Worm (Caenorhabditis elegans) whole organism, young adult: ENCODE data around the gene M05D6.5.

Experiments used
- B0035.1 ChIP-seq: sonication (generic microtip); optimal IDR thresholded peaks from 2 replicates; lab custom pipeline; 2016; ENCODE audit warnings: missing genetic modification characterization, mild to moderate bottlenecking, missing compliant biosample characterization, missing genotype, missing genetic modification reagents
- B0261.1 ChIP-seq: sonication (generic microtip); optimal IDR thresholded peaks from 2 replicates; lab custom pipeline; 2016; ENCODE audit warnings: mild to moderate bottlenecking, missing genetic modification characterization, moderate library complexity, missing compliant biosample characterization
- B0336.3 ChIP-seq: fragments of 200-800 bp; sonication (Bioruptor generic); IDR thresholded peaks from 2 replicates; pipeline ENCODE4 v1.3.6; 2022; ENCODE audit warnings: missing genetic modification characterization, missing compliant biosample characterization
- F23B12.7 ChIP-seq: sonication (generic microtip); optimal IDR thresholded peaks from 2 replicates; lab custom pipeline; 2017; ENCODE audit warnings: missing genetic modification characterization, mild to moderate bottlenecking, missing compliant biosample characterization, antibody characterized with exemption, moderate library complexity; ENCODE audit not compliant: insufficient read depth
- T07F8.4 ChIP-seq: sonication (generic microtip); optimal IDR thresholded peaks from 2 replicates; lab custom pipeline; 2016; ENCODE audit warnings: mild to moderate bottlenecking, missing genetic modification characterization, moderate library complexity, missing compliant biosample characterization
- Y53G8AR.9 ChIP-seq: fragments of 200-800 bp; sonication (Bioruptor generic); conservative IDR thresholded peaks from 2 replicates; pipeline ENCODE4 v1.3.6; 2022; ENCODE audit warnings: missing genetic modification reagents, missing genetic modification characterization, missing compliant biosample characterization
- ama-1 ChIP-seq, 3 experiments: fragments of 150-350 bp in 1 of 3; sonication (generic microtip) in 2 of 3; optimal IDR thresholded peaks; 2 replicates each; lab custom pipeline; 2014 to 2018; ENCODE audit warnings: missing biosample characterization in 2 of 3, missing genetic modification characterization in 2 of 3, missing genetic modification reagents in 2 of 3
- attf-3 ChIP-seq: fragments of 200-800 bp; sonication (Bioruptor generic); conservative IDR thresholded peaks from 2 replicates; pipeline ENCODE4 v1.3.6; 2022; ENCODE audit warnings: missing genetic modification reagents, missing genetic modification characterization, missing compliant biosample characterization
- attf-5 ChIP-seq: fragments of 200-800 bp; sonication (Bioruptor generic); optimal IDR thresholded peaks from 2 replicates; lab custom pipeline; 2018; ENCODE audit warnings: mild to moderate bottlenecking, missing genetic modification characterization, missing compliant biosample characterization
- ceh-100 ChIP-seq: fragments of 200-800 bp; sonication (Bioruptor generic); IDR thresholded peaks from 2 replicates; pipeline ENCODE4 v1.3.6; 2022; ENCODE audit warnings: missing genetic modification reagents, missing genetic modification characterization, missing compliant biosample characterization
- ceh-40 ChIP-seq: fragments of 200-800 bp; sonication (Bioruptor generic); IDR thresholded peaks from 2 replicates; pipeline ENCODE4 v1.3.6; 2022; ENCODE audit warnings: missing genetic modification characterization, missing compliant biosample characterization
- ceh-58 ChIP-seq: fragments of 200-800 bp; sonication (Bioruptor generic); IDR thresholded peaks from 2 replicates; pipeline ENCODE4 v1.3.6; 2022; ENCODE audit warnings: missing genetic modification characterization, missing compliant biosample characterization
- dpl-1 ChIP-seq: fragments of 150-350 bp; optimal IDR thresholded peaks from 2 replicates; lab custom pipeline; 2014; ENCODE audit warnings: missing biosample characterization, missing genetic modification reagents, missing genetic modification characterization
- egl-18 ChIP-seq: fragments of 200-800 bp; sonication (Bioruptor generic); IDR thresholded peaks from 2 replicates; pipeline ENCODE4 v1.3.6; 2022; ENCODE audit warnings: missing genetic modification reagents, missing genetic modification characterization, missing compliant biosample characterization
- ekl-4 ChIP-seq: fragments of 200-800 bp; sonication (Bioruptor generic); IDR thresholded peaks from 2 replicates; pipeline ENCODE4 v1.3.6; 2022; ENCODE audit warnings: missing genetic modification reagents, missing genetic modification characterization, missing compliant biosample characterization
- ets-4 ChIP-seq: fragments of 200-800 bp; sonication (Bioruptor generic); optimal IDR thresholded peaks from 2 replicates; lab custom pipeline; 2018; ENCODE audit warnings: mild to moderate bottlenecking, missing genetic modification characterization, missing compliant biosample characterization
- hmg-1.2 ChIP-seq: fragments of 200-800 bp; sonication (Bioruptor generic); IDR thresholded peaks from 2 replicates; pipeline ENCODE4 v1.3.6; 2022; ENCODE audit warnings: missing genetic modification reagents, missing genetic modification characterization, missing compliant biosample characterization
- hrde-1 ChIP-seq: sonication (generic microtip); optimal IDR thresholded peaks from 2 replicates; lab custom pipeline; 2016; ENCODE audit warnings: missing genetic modification characterization, mild to moderate bottlenecking, missing compliant biosample characterization, moderate library complexity, missing genotype, missing genetic modification reagents, borderline replicate concordance
- let-526 ChIP-seq: fragments of 200-800 bp; sonication (Bioruptor generic); IDR thresholded peaks from 2 replicates; pipeline ENCODE4 v1.3.6; 2022; ENCODE audit warnings: missing genetic modification reagents, missing genetic modification characterization, missing compliant biosample characterization
- lin-26 ChIP-seq: fragments of 200-800 bp; sonication (Bioruptor generic); IDR thresholded peaks from 2 replicates; pipeline ENCODE4 v1.3.6; 2022; ENCODE audit warnings: missing genetic modification reagents, missing genetic modification characterization, missing compliant biosample characterization
- lin-54 ChIP-seq: fragments of 200-800 bp; sonication (Bioruptor generic); optimal IDR thresholded peaks from 2 replicates; lab custom pipeline; 2018; ENCODE audit warnings: mild to moderate bottlenecking, missing genetic modification characterization, missing compliant biosample characterization
- lsl-1 ChIP-seq: fragments of 200-800 bp; sonication (Bioruptor generic); optimal IDR thresholded peaks from 2 replicates; lab custom pipeline; 2018; ENCODE audit warnings: mild to moderate bottlenecking, missing genetic modification characterization, moderate library complexity, missing compliant biosample characterization
- madf-6 ChIP-seq: fragments of 200-800 bp; sonication (Bioruptor generic); IDR thresholded peaks from 2 replicates; pipeline ENCODE4 v1.3.6; 2022; ENCODE audit warnings: missing genetic modification reagents, missing genetic modification characterization, missing compliant biosample characterization
- mcd-1 ChIP-seq: fragments of 200-800 bp; sonication (Bioruptor generic); IDR thresholded peaks from 2 replicates; pipeline ENCODE4 v1.3.6; 2022; ENCODE audit warnings: missing genetic modification reagents, missing genetic modification characterization, missing compliant biosample characterization
- nhr-80 ChIP-seq: sonication (generic microtip); optimal IDR thresholded peaks from 2 replicates; lab custom pipeline; 2016; ENCODE audit warnings: missing genetic modification characterization, missing compliant biosample characterization
- pha-4 ChIP-seq: fragments of 150-350 bp; sonication (generic microtip); optimal IDR thresholded peaks from 2 replicates; lab custom pipeline; 2014; ENCODE audit warnings: missing biosample characterization, missing genetic modification reagents, missing genetic modification characterization
- snpc-1.3 ChIP-seq: sonication (generic microtip); optimal IDR thresholded peaks from 2 replicates; lab custom pipeline; 2017; ENCODE audit warnings: missing genetic modification characterization, mild to moderate bottlenecking, missing compliant biosample characterization, antibody characterized with exemption, moderate library complexity, missing genotype, missing genetic modification reagents; ENCODE audit not compliant: insufficient read depth
- snpc-3.4 ChIP-seq: sonication (generic microtip); optimal IDR thresholded peaks from 2 replicates; lab custom pipeline; 2017; ENCODE audit warnings: missing genetic modification characterization, mild to moderate bottlenecking, missing compliant biosample characterization, antibody characterized with exemption, moderate library complexity, missing genotype, missing genetic modification reagents
- snpc-4 ChIP-seq, 5 experiments: fragments of 150-350 bp in 1 of 5; sonication (generic microtip) in 4 of 5; optimal IDR thresholded peaks; 2 replicates each; lab custom pipeline; 2014 to 2018; ENCODE audit warnings: missing genetic modification characterization in 5 of 5, missing biosample characterization in 3 of 5, antibody characterized with exemption in 2 of 5, mild to moderate bottlenecking in 2 of 5, missing compliant biosample characterization in 2 of 5, missing genotype in 2 of 5, moderate library complexity in 2 of 5, missing genetic modification reagents in 1 of 5
- tlf-1 ChIP-seq: fragments of 200-800 bp; sonication (Bioruptor generic); optimal IDR thresholded peaks from 2 replicates; lab custom pipeline; 2018; ENCODE audit warnings: mild to moderate bottlenecking, missing genetic modification characterization, missing compliant biosample characterization
- unc-62 ChIP-seq: fragments of 150-350 bp; optimal IDR thresholded peaks from 2 replicates; lab custom pipeline; 2014; ENCODE audit warnings: missing biosample characterization, missing genetic modification reagents, missing genetic modification characterization
- ztf-22 ChIP-seq: fragments of 200-800 bp; sonication (Bioruptor generic); optimal IDR thresholded peaks from 2 replicates; lab custom pipeline; 2018; ENCODE audit warnings: mild to moderate bottlenecking, missing genetic modification characterization, moderate library complexity, missing compliant biosample characterization
- ztf-26 ChIP-seq: sonication (generic microtip); optimal IDR thresholded peaks from 2 replicates; lab custom pipeline; 2017; ENCODE audit warnings: missing genetic modification characterization, missing compliant biosample characterization
- ztf-6 ChIP-seq: fragments of 200-800 bp; sonication (Bioruptor generic); IDR thresholded peaks from 2 replicates; pipeline ENCODE4 v1.3.6; 2022; ENCODE audit warnings: missing genetic modification reagents, missing genetic modification characterization, missing compliant biosample characterization

Gene M05D6.5

ce11 chrII:8481731-8482253 lies at the start of gene M05D6.5:
M05D6.5 (minus strand) TSS chrII:8482203.
- TF ChIP-seq ekl-4 (0 out of 2 replicates have a peak, but pooled peaks have one; percentile 40), tlf-1 (no peak), B0336.3 (GFP tag; lab: Robert Waterston, UW) (0 out of 2 replicates have a peak, but pooled peaks have one; percentile 13), Y53G8AR.9 (GFP tag; lab: Robert Waterston, UW) (0 out of 2 replicates have a peak, but pooled peaks have one; percentile 13), snpc-3.4 (tag; lab: Kevin White, UChicago) (no peak), ama-1 (optimal IDR thresholded peaks at IDR 0.05; lab: Kevin White, UChicago) (peak; percentile 83), ama-1 (GFP tag; optimal IDR thresholded peaks at IDR 0.05; lab: Kevin White, UChicago) (no peak), lin-26 (GFP tag; lab: Robert Waterston, UW) (0 out of 2 replicates have a peak, but pooled peaks have one; percentile 8)

- TF ChIP-seq nhr-80 (tag; lab: Kevin White, UChicago) (peak; percentile 33), ceh-100 (GFP tag; lab: Robert Waterston, UW) (no peak), ceh-40 (GFP tag; lab: Robert Waterston, UW) (no peak)
These were observed 49.3 kb upstream of the M05D6.5 start, which contains the start of gene gldi-7 for ce11 chrII:8531181-8531759. gldi-7 (minus strand) TSS chrII:8531222.

- TF ChIP-seq dpl-1 (GFP tag; lab: Kevin White, UChicago): no peak
- no peak for TF ChIP-seq ztf-22 (GFP tag; lab: Kevin White, UChicago)
- no peak for TF ChIP-seq ztf-6 (GFP tag; lab: Robert Waterston, UW)
- no peak for TF ChIP-seq pha-4 (tag; lab: Kevin White, UChicago)
- TF ChIP-seq B0336.3 (GFP tag; lab: Robert Waterston, UW): no peak
These were observed 47.2 kb upstream of the M05D6.5 start for ce11 chrII:8529176-8529698.

ce11 chrII:8525133-8525736 lies 43.2 kb upstream of the M05D6.5 start, which contains the start of the genes prp-9 and mrps-18B:
prp-9 (minus strand) TSS chrII:8525396.
mrps-18B (plus strand) TSS chrII:8525681.
- TF ChIP-seq attf-3: no peak
- TF ChIP-seq snpc-1.3 (tag; lab: Kevin White, UChicago): peak; percentile 74
- TF ChIP-seq T07F8.4 (tag; lab: Kevin White, UChicago): no peak
- TF ChIP-seq F23B12.7: peak; percentile 27
- peak; percentile 21 for TF ChIP-seq lin-54 (GFP tag; lab: Kevin White, UChicago)
- no peak for TF ChIP-seq ztf-26 (tag; lab: Kevin White, UChicago)
- no peak for TF ChIP-seq snpc-4 (GFP tag; optimal IDR thresholded peaks at IDR 0.05; lab: Kevin White, UChicago)
- TF ChIP-seq snpc-4 (tag; optimal IDR thresholded peaks at IDR 0.05; lab: Kevin White, UChicago): peak in 1 of 4 experiments; percentile 13
- TF ChIP-seq ceh-58 (GFP tag; lab: Robert Waterston, UW): no peak
- TF ChIP-seq hmg-1.2 (GFP tag; lab: Robert Waterston, UW): no peak
- TF ChIP-seq lsl-1 (GFP tag; lab: Kevin White, UChicago): peak; percentile 34
- 0 out of 2 replicates have a peak, but pooled peaks have one; percentile 16 for TF ChIP-seq mcd-1 (GFP tag; lab: Robert Waterston, UW)
- no peak for TF ChIP-seq let-526
- peak; percentile 66; the same call in 1 of the 2 replicates for TF ChIP-seq madf-6 (GFP tag; lab: Robert Waterston, UW)
- no peak for TF ChIP-seq unc-62 (GFP tag; lab: Kevin White, UChicago)
- no peak for TF ChIP-seq B0035.1 (tag; lab: Kevin White, UChicago)
- TF ChIP-seq egl-18 (GFP tag; lab: Robert Waterston, UW): no peak
- no peak for TF ChIP-seq B0261.1 (tag; lab: Kevin White, UChicago)
- no peak for TF ChIP-seq hrde-1 (tag; lab: Kevin White, UChicago)
- no peak for TF ChIP-seq ets-4 (GFP tag; lab: Kevin White, UChicago)
- TF ChIP-seq lin-26 (GFP tag; lab: Robert Waterston, UW): no peak
- peak; percentile 33 for TF ChIP-seq attf-5 (GFP tag; lab: Kevin White, UChicago)
- TF ChIP-seq, all 124 proteins: peak for 8
